Worm (Caenorhabditis elegans): ENCODE measurements around the gene ugt-63.

DNA sequence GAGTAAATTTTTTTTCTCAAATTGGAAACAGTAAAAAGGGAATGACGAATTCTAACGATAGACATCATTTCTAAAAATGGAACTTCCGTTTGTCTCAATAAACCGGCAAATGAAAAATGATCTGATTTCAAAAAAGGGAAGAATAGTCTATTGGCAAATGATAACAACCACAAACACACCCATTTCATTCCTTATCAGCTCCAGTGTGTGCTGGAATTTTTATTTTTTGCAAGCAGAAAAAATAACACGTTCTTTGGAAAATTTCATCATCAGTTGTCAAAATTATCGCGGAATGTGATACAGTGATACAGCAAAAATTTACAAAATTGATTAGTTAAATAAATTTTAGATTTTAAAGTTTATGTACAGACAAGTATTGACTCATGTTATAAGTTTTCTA is 43.2 kb downstream of the ugt-63 start:
- TF ChIP-seq aha-1 (tag; optimal IDR thresholded peaks at IDR 0.05) = no peak
- no peak for TF ChIP-seq unc-30 (tag; optimal IDR thresholded peaks at IDR 0.05)
- no peak for TF ChIP-seq lin-13 (GFP tag; optimal IDR thresholded peaks at IDR 0.05)
- TF ChIP-seq ces-1 (GFP tag; optimal IDR thresholded peaks at IDR 0.05) = no peak
- no peak for TF ChIP-seq elt-3 (tag; optimal IDR thresholded peaks at IDR 0.05)
- TF ChIP-seq mef-2 (tag; optimal IDR thresholded peaks at IDR 0.05) = no peak
- TF ChIP-seq nhr-237 (tag; optimal IDR thresholded peaks at IDR 0.05) = no peak
- TF ChIP-seq irx-1 (tag; optimal IDR thresholded peaks at IDR 0.05) = no peak
- no peak for TF ChIP-seq dpl-1 (GFP tag; optimal IDR thresholded peaks at IDR 0.05)
- no peak for TF ChIP-seq mep-1 (tag; optimal IDR thresholded peaks at IDR 0.05)
- TF ChIP-seq ama-1 (optimal IDR thresholded peaks at IDR 0.05) = no peak
